Worm (Caenorhabditis elegans) whole organism, L4 larva: ENCODE measurements around the gene emc-3.

Experiments used
- egl-43 ChIP-seq: fragments of 200-800 bp; sonication (Bioruptor generic); IDR thresholded peaks from 2 replicates; pipeline ENCODE4 v1.3.6; 2022; ENCODE audit warnings: missing genetic modification reagents, missing genetic modification characterization, missing compliant biosample characterization
- lin-39 ChIP-seq: fragments of 150-350 bp; optimal IDR thresholded peaks from 2 replicates; lab custom pipeline; 2014; ENCODE audit warnings: missing biosample characterization, missing genetic modification reagents, missing genetic modification characterization
- lir-3 ChIP-seq: sonication (generic microtip); optimal IDR thresholded peaks from 2 replicates; lab custom pipeline; 2016; ENCODE audit warnings: mild to moderate bottlenecking, missing genetic modification characterization, missing compliant biosample characterization
- nhr-11 ChIP-seq: fragments of 150-350 bp; optimal IDR thresholded peaks from 2 replicates; lab custom pipeline; 2014; ENCODE audit warnings: missing biosample characterization, missing genetic modification characterization
- nhr-237 ChIP-seq: sonication (generic microtip); optimal IDR thresholded peaks from 2 replicates; lab custom pipeline; 2017; ENCODE audit warnings: missing biosample characterization, missing genetic modification characterization
- nhr-77 ChIP-seq: fragments of 150-350 bp; optimal IDR thresholded peaks from 2 replicates; lab custom pipeline; 2014; ENCODE audit warnings: missing biosample characterization, missing genetic modification characterization
- zag-1 ChIP-seq: fragments of 150-350 bp; optimal IDR thresholded peaks from 2 replicates; lab custom pipeline; 2014; ENCODE audit warnings: missing biosample characterization, missing genetic modification characterization
- zip-2 ChIP-seq: fragments of 150-350 bp; optimal IDR thresholded peaks from 2 replicates; lab custom pipeline; 2014; ENCODE audit warnings: missing biosample characterization, missing genetic modification characterization

DNA sequence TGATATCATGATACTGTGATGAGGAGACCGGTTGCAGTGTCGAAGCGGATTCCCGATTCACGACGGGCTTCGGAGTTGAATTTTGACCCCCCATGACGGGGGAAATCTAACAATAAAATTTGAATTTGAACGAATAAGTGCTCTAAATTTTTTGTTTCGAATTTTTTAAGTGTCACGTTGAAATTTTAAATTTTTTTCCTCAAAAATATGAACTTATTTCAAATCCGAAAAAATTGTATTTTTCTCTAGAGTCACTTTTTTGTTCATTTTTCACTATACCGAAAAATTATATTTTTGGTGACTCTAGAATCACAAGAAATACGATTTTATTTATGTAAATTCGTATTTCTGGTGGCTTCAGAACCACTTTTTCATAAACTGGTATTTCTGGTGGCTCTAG, 23.2 kb downstream of the emc-3 start, which contains the start of gene W02A2.8:
- TF ChIP-seq nhr-77 (tag; lab: Kevin White, UChicago) (no peak), zip-2 (tag; lab: Kevin White, UChicago) (no peak), nhr-237 (tag; lab: Kevin White, UChicago) (no peak), zag-1 (tag; lab: Kevin White, UChicago) (no peak), lin-39 (tag; lab: Kevin White, UChicago) (no peak), egl-43 (GFP tag; lab: Robert Waterston, UW) (no peak), lir-3 (tag; lab: Kevin White, UChicago) (no peak), nhr-11 (tag; lab: Kevin White, UChicago) (no peak)
